Fruit fly (Drosophila melanogaster): ENCODE data around the gene CG3982.
A peak's percentile ranks its signal among the peaks of the same experiment; 100 is the strongest.

CG3982 gene

DNA sequence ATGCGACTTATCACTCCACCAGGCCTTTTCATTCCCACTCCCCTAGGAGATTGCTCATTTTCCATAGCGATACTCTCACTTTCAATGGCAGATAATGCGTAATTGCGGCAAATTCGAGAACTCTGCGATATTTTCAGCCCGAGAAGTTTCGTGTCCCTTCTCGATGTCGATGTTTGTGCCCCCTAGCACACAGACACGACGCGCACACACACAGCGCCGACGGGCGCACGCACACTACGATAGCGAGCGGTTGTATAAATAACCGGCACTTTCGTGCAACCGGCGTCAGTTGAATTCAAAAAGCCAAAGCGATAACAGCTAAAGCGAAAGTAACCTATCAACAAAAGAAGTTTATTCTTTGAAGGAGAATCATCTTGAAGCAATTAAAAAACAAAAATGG, 35.6 kb downstream of the CG3982 start, which contains the start of gene Hsp23 (continued):
- TF ChIP-seq Drgx (GFP tag; IDR thresholded peaks at IDR 0.05) (peak; percentile 6; the same call in 1 of the 2 replicates), CG4328 (GFP tag; optimal IDR thresholded peaks at IDR 0.05) (no peak), Rx (GFP tag; IDR thresholded peaks at IDR 0.05) (no peak), CG7987 (GFP tag; optimal IDR thresholded peaks at IDR 0.05) (no peak), CG12236 (GFP tag; optimal IDR thresholded peaks at IDR 0.05) (no peak), gsb (GFP tag; IDR thresholded peaks at IDR 0.05) (no peak), Side (GFP tag; optimal IDR thresholded peaks at IDR 0.05) (no peak), CG30431 (GFP tag; optimal IDR thresholded peaks at IDR 0.05) (no peak), lilli (GFP tag; optimal IDR thresholded peaks at IDR 0.05) (no peak), Med (GFP tag) (peak; percentile 64), lov (optimal IDR thresholded peaks at IDR 0.05) (no peak), lov (GFP tag; IDR thresholded peaks at IDR 0.05) (no peak), Dp (GFP tag; optimal IDR thresholded peaks at IDR 0.05) (no peak), dm (GFP tag; optimal IDR thresholded peaks at IDR 0.05) (no peak), oc (tag; optimal IDR thresholded peaks at IDR 0.05) (no peak), zfh1 (GFP tag; IDR thresholded peaks at IDR 0.05) (no peak), MTF-1 (GFP tag; optimal IDR thresholded peaks at IDR 0.05; ENCODE audit: borderline replicate concordance) (no peak), Sox100B (GFP tag; optimal IDR thresholded peaks at IDR 0.05) (no peak), fu2 (GFP tag; optimal IDR thresholded peaks at IDR 0.05) (no peak), TFAM (GFP tag; optimal IDR thresholded peaks at IDR 0.05) (no peak), Lim3 (GFP tag; IDR thresholded peaks at IDR 0.05) (no peak), CG6791 (GFP tag; IDR thresholded peaks at IDR 0.05; ENCODE audit: partially characterized antibody) (peak; percentile 57; the same call in 2 of the 3 replicates), sna (GFP tag; IDR thresholded peaks at IDR 0.05; ENCODE audit: partially characterized antibody) (peak; percentile 38; the same call in 1 of the 2 replicates), otp (GFP tag; IDR thresholded peaks at IDR 0.05) (no peak), CG3838 (GFP tag; optimal IDR thresholded peaks at IDR 0.05) (no peak), CG15696 (tag; optimal IDR thresholded peaks at IDR 0.05) (no peak), CG5180 (GFP tag; optimal IDR thresholded peaks at IDR 0.05) (no peak), Fer3 (tag; optimal IDR thresholded peaks at IDR 0.05) (no peak), CG7839 (tag; optimal IDR thresholded peaks at IDR 0.05) (no peak), Fer1 (GFP tag; optimal IDR thresholded peaks at IDR 0.05) (no peak), Bgb (GFP tag; IDR thresholded peaks at IDR 0.05; ENCODE audit: partially characterized antibody) (peak; percentile 17; the same call in 1 of the 2 replicates), MESR4 (GFP tag; optimal IDR thresholded peaks at IDR 0.05) (no peak), CG2120 (GFP tag; optimal IDR thresholded peaks at IDR 0.05) (no peak), CG7271 (tag; optimal IDR thresholded peaks at IDR 0.05) (no peak), CG11247 (GFP tag; IDR thresholded peaks at IDR 0.05) (no peak), CG3065 (GFP tag; optimal IDR thresholded peaks at IDR 0.05) (no peak), CG11723 (GFP tag; optimal IDR thresholded peaks at IDR 0.05) (no peak), ash1 (GFP tag; optimal IDR thresholded peaks at IDR 0.05) (no peak), Atf3 (GFP tag; optimal IDR thresholded peaks at IDR 0.05) (no peak), slbo (GFP tag; IDR thresholded peaks at IDR 0.05) (no peak), Hr78 (GFP tag; optimal IDR thresholded peaks at IDR 0.05) (no peak), CG31365 (tag; optimal IDR thresholded peaks at IDR 0.05) (no peak), CG34422 (GFP tag; IDR thresholded peaks at IDR 0.05) (no peak), dpn (GFP tag; optimal IDR thresholded peaks at IDR 0.05) (no peak), gro (GFP tag; optimal IDR thresholded peaks at IDR 0.05) (no peak), kah (GFP tag; optimal IDR thresholded peaks at IDR 0.05) (no peak), gem (tag; optimal IDR thresholded peaks at IDR 0.05) (no peak), klu (GFP tag; IDR thresholded peaks at IDR 0.05) (no peak), CG15479 (GFP tag; optimal IDR thresholded peaks at IDR 0.05) (peak; percentile 97), HLHmδ (GFP tag; optimal IDR thresholded peaks at IDR 0.05) (no peak), nau (GFP tag; optimal IDR thresholded peaks at IDR 0.05) (no peak)

All from whole organism, embryonic.